Fruit fly (Drosophila melanogaster) whole organism, embryonic: ENCODE data around the gene CG42676.

Experiments used
- Adf1 ChIP-seq: fragments of 200-800 bp; sonication (Bioruptor generic); IDR thresholded peaks from 2 replicates; pipeline ENCODE4 v1.3.6; 2022; ENCODE audit warnings: missing biosample characterization, missing genetic modification characterization
- Bgb ChIP-seq: fragments of 200-800 bp; sonication (Bioruptor generic); IDR thresholded peaks from 2 replicates; pipeline ENCODE4 v1.3.6; 2022; ENCODE audit warnings: missing biosample characterization, missing genetic modification characterization; ENCODE audit not compliant: partially characterized antibody
- CG10274 ChIP-seq: fragments of 200-800 bp; sonication (Bioruptor generic); optimal IDR thresholded peaks from 3 replicates; lab custom pipeline; 2017; ENCODE audit warnings: missing biosample characterization, mild to moderate bottlenecking, missing genetic modification characterization
- CG10543 ChIP-seq: fragments of 200-800 bp; sonication (Bioruptor generic); optimal IDR thresholded peaks from 3 replicates; lab custom pipeline; 2017; ENCODE audit warnings: missing biosample characterization, mild to moderate bottlenecking, missing genetic modification characterization, moderate library complexity
- CG13775 ChIP-seq: fragments of 200-800 bp; sonication (Bioruptor generic); optimal IDR thresholded peaks from 3 replicates; lab custom pipeline; 2017; ENCODE audit warnings: missing biosample characterization, mild to moderate bottlenecking, missing genetic modification characterization
- CG14667 ChIP-seq: fragments of 200-800 bp; sonication (Bioruptor generic); IDR thresholded peaks from 2 replicates; pipeline ENCODE4 v1.3.6; 2022; ENCODE audit warnings: missing biosample characterization, missing genetic modification characterization
- CG17385 ChIP-seq: fragments of 200-800 bp; sonication (Bioruptor generic); optimal IDR thresholded peaks from 3 replicates; lab custom pipeline; 2018; ENCODE audit warnings: missing biosample characterization, mild to moderate bottlenecking, missing genetic modification characterization
- CG18599 ChIP-seq: fragments of 200-800 bp; sonication (Bioruptor generic); optimal IDR thresholded peaks from 3 replicates; lab custom pipeline; 2017; ENCODE audit warnings: missing biosample characterization, missing genetic modification characterization, mild to moderate bottlenecking, moderate library complexity, missing genetic modification reagents
- CG2116 ChIP-seq: fragments of 200-800 bp; sonication (Bioruptor generic); optimal IDR thresholded peaks from 3 replicates; lab custom pipeline; 2018; ENCODE audit warnings: missing biosample characterization, mild to moderate bottlenecking, missing genetic modification characterization
- CG2712 ChIP-seq: fragments of 200-800 bp; optimal IDR thresholded peaks from 3 replicates; lab custom pipeline; 2019; ENCODE audit warnings: missing biosample characterization, mild to moderate bottlenecking, missing genetic modification characterization, moderate library complexity
- CG30403 ChIP-seq: fragments of 200-800 bp; sonication (Bioruptor generic); optimal IDR thresholded peaks from 3 replicates; lab custom pipeline; 2016; ENCODE audit warnings: missing biosample characterization, missing genetic modification characterization
- CG3163 ChIP-seq: fragments of 200-800 bp; sonication (Bioruptor generic); optimal IDR thresholded peaks from 3 replicates; lab custom pipeline; 2016; ENCODE audit warnings: missing biosample characterization, missing genetic modification characterization
- CG6791 ChIP-seq: fragments of 200-800 bp; sonication (Bioruptor generic); IDR thresholded peaks from 3 replicates; pipeline ENCODE4 v1.3.6; 2022; ENCODE audit warnings: missing biosample characterization, missing genetic modification characterization; ENCODE audit not compliant: partially characterized antibody
- CG7271 ChIP-seq: fragments of 200-800 bp; sonication (Bioruptor generic); optimal IDR thresholded peaks from 2 replicates; lab custom pipeline; 2018; ENCODE audit warnings: missing biosample characterization, mild to moderate bottlenecking, missing genetic modification characterization, moderate library complexity
- CG7372 ChIP-seq: fragments of 200-800 bp; sonication (Bioruptor generic); IDR thresholded peaks from 2 replicates; pipeline ENCODE4 v1.3.6; 2022; ENCODE audit warnings: missing biosample characterization, missing genetic modification characterization
- CG8281 ChIP-seq: fragments of 200-800 bp; sonication (Bioruptor generic); optimal IDR thresholded peaks from 2 replicates; lab custom pipeline; 2018; ENCODE audit warnings: missing biosample characterization, mild to moderate bottlenecking, missing genetic modification characterization, moderate library complexity
- Deaf1 ChIP-seq: fragments of 200-800 bp; optimal IDR thresholded peaks from 3 replicates; lab custom pipeline; 2019; ENCODE audit warnings: missing biosample characterization, mild to moderate bottlenecking, missing genetic modification characterization, moderate library complexity
- Drgx ChIP-seq: fragments of 200-800 bp; sonication (Bioruptor generic); IDR thresholded peaks from 2 replicates; pipeline ENCODE4 v1.3.6; 2022; ENCODE audit warnings: missing biosample characterization, missing genetic modification characterization
- Gsc ChIP-seq: fragments of 200-800 bp; sonication (Bioruptor generic); IDR thresholded peaks from 2 replicates; pipeline ENCODE4 v1.3.6; 2022; ENCODE audit warnings: missing biosample characterization, missing genetic modification characterization
- HLH3B ChIP-seq: fragments of 200-800 bp; sonication (Bioruptor generic); IDR thresholded peaks from 2 replicates; pipeline ENCODE4 v1.3.6; 2022; ENCODE audit warnings: missing biosample characterization, missing genetic modification characterization
- Hr78 ChIP-seq, 2 experiments: fragments of 200-800 bp in 1 of 2; fragments of >200 bp in 1 of 2; sonication (Bioruptor generic) in 1 of 2; optimal IDR thresholded peaks; 2 replicates each; lab custom pipeline; 2017 to 2019; ENCODE audit warnings: missing biosample characterization in 2 of 2, missing genetic modification characterization in 2 of 2, mild to moderate bottlenecking in 1 of 2, moderate library complexity in 1 of 2
- NK7.1 ChIP-seq: fragments of 200-800 bp; sonication (Bioruptor generic); optimal IDR thresholded peaks from 3 replicates; lab custom pipeline; 2016; ENCODE audit warnings: missing biosample characterization, missing genetic modification characterization
- nom ChIP-seq: fragments of 200-800 bp; sonication (Bioruptor generic); optimal IDR thresholded peaks from 2 replicates; lab custom pipeline; 2017; ENCODE audit warnings: missing biosample characterization, missing genetic modification characterization, mild to moderate bottlenecking, moderate library complexity, missing genetic modification reagents
- pho ChIP-seq: fragments of 200-800 bp; sonication (Bioruptor generic); optimal IDR thresholded peaks from 2 replicates; lab custom pipeline; 2016; ENCODE audit warnings: missing biosample characterization, missing genetic modification characterization
- prd ChIP-seq, 3 experiments: fragments of >200 bp in 2 of 3; fragments of 200-800 bp in 1 of 3; sonication (Bioruptor generic) in 1 of 3; optimal IDR thresholded peaks in 2 of 3; IDR thresholded peaks in 1 of 3; 2 replicates in 2 of 3; 3 replicates in 1 of 3; pipeline versions ENCODE4 v1.3.6 to Lab custom; 2017 to 2022; ENCODE audit warnings: missing biosample characterization in 1 of 3, missing genetic modification characterization in 1 of 3
- psq ChIP-seq: fragments of 200-800 bp; sonication (Bioruptor generic); optimal IDR thresholded peaks from 2 replicates; lab custom pipeline; 2017; ENCODE audit warnings: missing biosample characterization, missing genetic modification characterization
- ranshi ChIP-seq: fragments of 200-800 bp; sonication (Bioruptor generic); IDR thresholded peaks from 2 replicates; pipeline ENCODE4 v1.3.6; 2022; ENCODE audit warnings: missing biosample characterization, missing genetic modification characterization
- shn ChIP-seq: fragments of 200-800 bp; sonication (Bioruptor generic); optimal IDR thresholded peaks from 3 replicates; lab custom pipeline; 2016; ENCODE audit warnings: missing biosample characterization, missing genetic modification characterization
- slbo ChIP-seq: fragments of 200-800 bp; sonication (Bioruptor generic); IDR thresholded peaks from 2 replicates; pipeline ENCODE4 v1.3.6; 2022; ENCODE audit warnings: missing biosample characterization, missing genetic modification characterization
- tap ChIP-seq: fragments of 200-800 bp; optimal IDR thresholded peaks from 3 replicates; lab custom pipeline; 2019; ENCODE audit warnings: missing biosample characterization, mild to moderate bottlenecking, missing genetic modification characterization, moderate library complexity

The CG42676 gene

dm6 chr3L:1835064-1835463 lies 32.2 kb downstream of the CG42676 start, which contains the start of gene Cpr62Bb:
Cpr62Bb (minus strand) TSS chr3L:1835164.
- peak; percentile 10; the same call in 1 of the 2 replicates for TF ChIP-seq Adf1
- no peak for TF ChIP-seq Gsc (GFP tag; lab: Robert Waterston, UW)

- no peak for TF ChIP-seq CG30403 (GFP tag; lab: Kevin White, UChicago)
- no peak for TF ChIP-seq CG17385 (GFP tag; lab: Kevin White, UChicago)
- no peak for TF ChIP-seq ranshi (GFP tag; lab: Robert Waterston, UW)
- TF ChIP-seq psq (GFP tag; lab: Kevin White, UChicago) = no peak
- TF ChIP-seq CG14667 (GFP tag; lab: Robert Waterston, UW) = no peak
- TF ChIP-seq Deaf1 (tag; lab: Kevin White, UChicago) = peak; percentile 80
- TF ChIP-seq pho = no peak
- no peak for TF ChIP-seq shn (GFP tag; lab: Kevin White, UChicago)
- no peak for TF ChIP-seq CG7271 (tag; lab: Kevin White, UChicago)
Measured at dm6 chr3L:1841984-1842383, 39.1 kb downstream of the CG42676 start, which contains the start of gene Cpr62Bc. Cpr62Bc (minus strand) TSS chr3L:1842084.

- TF ChIP-seq HLH3B = no peak
- no peak for TF ChIP-seq CG2116 (GFP tag; lab: Kevin White, UChicago)
- no peak for TF ChIP-seq tap (tag; lab: Kevin White, UChicago)
- TF ChIP-seq prd (optimal IDR thresholded peaks at IDR 0.05; lab: Kevin White, UChicago) = no peak
- TF ChIP-seq prd (GFP tag; IDR thresholded peaks at IDR 0.05; lab: Robert Waterston, UW) = 0 out of 3 replicates have a peak, but pooled peaks have one; percentile 8
- no peak for TF ChIP-seq CG7372 (GFP tag; lab: Robert Waterston, UW)
- 0 out of 2 replicates have a peak, but pooled peaks have one; percentile 14 for TF ChIP-seq slbo
- TF ChIP-seq Drgx = peak; percentile 86
- TF ChIP-seq nom = no peak
- TF ChIP-seq CG10543 (GFP tag; lab: Kevin White, UChicago) = no peak
- TF ChIP-seq CG6791 (GFP tag; lab: Robert Waterston, UW) = no peak
- no peak for TF ChIP-seq NK7.1 (GFP tag; lab: Kevin White, UChicago)
- TF ChIP-seq CG8281 (tag; lab: Kevin White, UChicago) = no peak
Measured at dm6 chr3L:1844600-1844999, 41.7 kb downstream of the CG42676 start.

DNA sequence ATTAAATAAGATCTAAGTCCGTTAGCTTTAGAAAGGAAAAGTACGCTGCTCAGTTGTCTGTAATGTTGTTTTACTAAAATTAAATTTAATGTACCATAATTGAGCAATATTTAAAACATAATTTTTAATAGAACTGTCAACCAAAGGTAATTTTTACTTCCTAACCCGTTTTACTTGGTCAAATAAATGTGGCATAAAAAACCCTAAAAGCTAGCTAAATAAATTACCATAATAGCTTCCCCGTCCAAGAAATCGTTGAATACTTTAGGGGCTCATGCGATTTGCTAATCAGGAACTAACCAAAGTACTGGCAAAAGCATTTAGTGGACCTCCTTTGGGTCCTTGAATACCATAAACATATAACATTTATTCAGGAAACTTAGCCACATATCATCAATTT lies 47.6 kb downstream of the CG42676 start:
- TF ChIP-seq Bgb (GFP tag; lab: Robert Waterston, UW) (peak; percentile 18; the same call in 1 of the 2 replicates), CG2712 (no peak)
- TF ChIP-seq, all 482 proteins: peak for 1

- TF ChIP-seq CG13775 (GFP tag; lab: Kevin White, UChicago) (no peak), CG18599 (GFP tag; lab: Kevin White, UChicago) (no peak)
Measured at dm6 chr3L:1853277-1853676, 50.4 kb downstream of the CG42676 start.

DNA sequence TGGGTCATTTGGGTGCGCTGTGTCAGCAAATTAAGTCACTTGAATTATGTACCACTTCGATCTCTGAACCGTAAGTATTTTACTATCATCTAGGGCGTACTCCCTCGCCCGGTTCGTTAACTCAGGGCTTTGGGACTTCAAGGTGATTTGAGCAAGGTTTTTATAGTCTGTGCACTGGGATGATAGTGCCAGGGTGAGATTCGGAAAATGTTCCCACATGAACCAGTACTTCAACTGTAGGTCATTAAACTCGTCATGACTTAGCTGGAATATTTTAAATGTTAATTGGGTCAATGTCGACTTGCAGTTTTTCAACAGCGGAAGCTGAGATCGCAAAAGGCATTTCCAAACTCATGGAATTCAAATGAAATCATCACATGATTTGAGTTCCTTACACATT lies 52.6 kb downstream of the CG42676 start, which contains the start of gene CNMa:
Gene CNMa, minus strand, starts transcription at position 101 of the 400 bp plus-strand sequence.
- TF ChIP-seq Hr78 (GFP tag; optimal IDR thresholded peaks at IDR 0.05; lab: Kevin White, UChicago) (peak in 1 of 2 experiments; percentile 35), CG3163 (no peak), CG10274 (GFP tag; lab: Kevin White, UChicago) (peak; percentile 21)
